Worm (Caenorhabditis elegans): Measurements from ENCODE around the gene gdh-1.

gdh-1 gene

ce11 chrIV:11955592-11955991, 2.5 kb downstream of the gdh-1 start (continued):
- TF ChIP-seq hlh-17 (GFP tag; optimal IDR thresholded peaks at IDR 0.05; ENCODE audit: borderline replicate concordance) (no peak), elt-2 (tag; optimal IDR thresholded peaks at IDR 0.05) (peak; percentile 99), zag-1 (tag; optimal IDR thresholded peaks at IDR 0.05) (no peak), nhr-28 (tag; optimal IDR thresholded peaks at IDR 0.05) (no peak), egl-13 (tag; optimal IDR thresholded peaks at IDR 0.05) (no peak), blmp-1 (tag; optimal IDR thresholded peaks at IDR 0.05) (peak; percentile 67), C34B4.2 (tag; optimal IDR thresholded peaks at IDR 0.05) (no peak), lin-35 (GFP tag; optimal IDR thresholded peaks at IDR 0.05) (peak in 1 of 2 experiments; percentile 50), unc-130 (tag; optimal IDR thresholded peaks at IDR 0.05) (no peak), ceh-63 (GFP tag; optimal IDR thresholded peaks at IDR 0.05) (no peak), lir-3 (tag; optimal IDR thresholded peaks at IDR 0.05; ENCODE audit: poor library complexity) (no peak), nhr-12 (tag; optimal IDR thresholded peaks at IDR 0.05) (no peak), nhr-47 (tag; optimal IDR thresholded peaks at IDR 0.05) (peak; percentile 14), vab-15 (tag; optimal IDR thresholded peaks at IDR 0.05) (no peak), lsy-2 (tag; optimal IDR thresholded peaks at IDR 0.05) (peak; percentile 21 to 29), aha-1 (tag; optimal IDR thresholded peaks at IDR 0.05) (no peak), ama-1 (optimal IDR thresholded peaks at IDR 0.05) (peak; percentile 80), irx-1 (tag; optimal IDR thresholded peaks at IDR 0.05) (no peak), elt-3 (tag; optimal IDR thresholded peaks at IDR 0.05) (peak in 5 of 6 experiments; percentile 15 to 73 (median 30)), unc-98 (GFP tag; IDR thresholded peaks at IDR 0.05) (no peak), pag-3 (tag; optimal IDR thresholded peaks at IDR 0.05; ENCODE audit: borderline replicate concordance, insufficient read depth) (no peak), nhr-11 (tag; optimal IDR thresholded peaks at IDR 0.05) (no peak), sptf-1 (tag; optimal IDR thresholded peaks at IDR 0.05) (no peak), nhr-90 (tag; optimal IDR thresholded peaks at IDR 0.05; ENCODE audit: poor library complexity) (peak; percentile 55), jun-1 (tag; optimal IDR thresholded peaks at IDR 0.05) (peak; percentile 32), fkh-8 (tag; optimal IDR thresholded peaks at IDR 0.05) (no peak), tlp-1 (tag; optimal IDR thresholded peaks at IDR 0.05) (peak; percentile 54), skn-1 (tag; optimal IDR thresholded peaks at IDR 0.05) (no peak), unc-62 (GFP tag; optimal IDR thresholded peaks at IDR 0.05) (no peak), efl-3 (GFP tag; optimal IDR thresholded peaks at IDR 0.05) (no peak), nhr-20 (tag; optimal IDR thresholded peaks at IDR 0.05) (peak; percentile 83), swsn-7 (tag; optimal IDR thresholded peaks at IDR 0.05) (peak; percentile 13), nhr-85 (tag) (no peak), unc-86 (tag; optimal IDR thresholded peaks at IDR 0.05) (no peak), ceh-82 (tag; optimal IDR thresholded peaks at IDR 0.05) (no peak)

- TF ChIP-seq zip-4 (GFP tag; optimal IDR thresholded peaks at IDR 0.05) = peak; percentile 11
- peak; percentile 83 for TF ChIP-seq aha-1 (tag; optimal IDR thresholded peaks at IDR 0.05)
- peak; percentile 69 for TF ChIP-seq nhr-11 (tag; optimal IDR thresholded peaks at IDR 0.05)
- TF ChIP-seq xbp-1 (tag; optimal IDR thresholded peaks at IDR 0.05) = peak; percentile 85
- TF ChIP-seq irx-1 (tag; optimal IDR thresholded peaks at IDR 0.05) = peak; percentile 84
- peak; percentile 87 for TF ChIP-seq grh-1 (GFP tag; IDR thresholded peaks at IDR 0.05)
- peak; percentile 70 for TF ChIP-seq elt-2 (tag; optimal IDR thresholded peaks at IDR 0.05)
- peak; percentile 93 for TF ChIP-seq mep-1 (tag; optimal IDR thresholded peaks at IDR 0.05)
- TF ChIP-seq sup-37 (GFP tag; optimal IDR thresholded peaks at IDR 0.05) = peak; percentile 64
- TF ChIP-seq nhr-237 (tag; optimal IDR thresholded peaks at IDR 0.05) = peak; percentile 68
- TF ChIP-seq ama-1 (optimal IDR thresholded peaks at IDR 0.05) = no peak
- TF ChIP-seq nhr-77 (tag; optimal IDR thresholded peaks at IDR 0.05) = peak; percentile 81
- TF ChIP-seq lsy-2 (tag; optimal IDR thresholded peaks at IDR 0.05) = peak; percentile 75 to 79
- TF ChIP-seq ceh-63 (GFP tag; optimal IDR thresholded peaks at IDR 0.05) = no peak
- TF ChIP-seq isw-1 (GFP tag; IDR thresholded peaks at IDR 0.05) = no peak
- TF ChIP-seq unc-62 (GFP tag; optimal IDR thresholded peaks at IDR 0.05) = no peak
- TF ChIP-seq ets-5 (GFP tag; IDR thresholded peaks at IDR 0.05) = no peak
- peak; percentile 65 to 89 for TF ChIP-seq lin-35 (GFP tag; optimal IDR thresholded peaks at IDR 0.05)
- no peak for TF ChIP-seq fkh-8 (tag; optimal IDR thresholded peaks at IDR 0.05)
- TF ChIP-seq ztf-11 (tag; optimal IDR thresholded peaks at IDR 0.05) = peak in 1 of 2 experiments; percentile 32
- TF ChIP-seq mef-2 (tag; optimal IDR thresholded peaks at IDR 0.05) = peak; percentile 81
- TF ChIP-seq fos-1 (tag; optimal IDR thresholded peaks at IDR 0.05) = peak; percentile 77
- peak; percentile 94 for TF ChIP-seq nhr-90 (tag; optimal IDR thresholded peaks at IDR 0.05; ENCODE audit: poor library complexity)
- peak; percentile 46 for TF ChIP-seq hpl-2 (GFP tag; optimal IDR thresholded peaks at IDR 0.05)
- TF ChIP-seq rnt-1 (tag; optimal IDR thresholded peaks at IDR 0.05) = peak; percentile 93
- peak; percentile 94 for TF ChIP-seq nhr-19 (GFP tag; conservative IDR thresholded peaks at IDR 0.05)
- TF ChIP-seq nhr-12 (tag; optimal IDR thresholded peaks at IDR 0.05) = no peak
- no peak for TF ChIP-seq nhr-28 (tag; optimal IDR thresholded peaks at IDR 0.05)
- TF ChIP-seq dsc-1 (tag; optimal IDR thresholded peaks at IDR 0.05) = peak; percentile 55
Measured at ce11 chrIV:11956387-11956786, 3.3 kb downstream of the gdh-1 start.

Measured in whole organism, L1 larva.